Fruit fly (Drosophila melanogaster) whole organism, embryonic: ENCODE results near the gene Cpr65Az.

Source experiments
- ATbp ChIP-seq: fragments of 200-800 bp; sonication (Bioruptor generic); optimal IDR thresholded peaks from 2 replicates; lab custom pipeline; 2017; ENCODE audit warnings: missing biosample characterization, mild to moderate bottlenecking, missing genetic modification characterization, missing genetic modification reagents
- Atf-2 ChIP-seq: fragments of 200-800 bp; sonication (Bioruptor generic); optimal IDR thresholded peaks from 2 replicates; lab custom pipeline; 2016; ENCODE audit warnings: missing biosample characterization, missing genetic modification characterization
- CG10267 ChIP-seq: fragments of 200-800 bp; sonication (Bioruptor generic); optimal IDR thresholded peaks from 2 replicates; lab custom pipeline; 2018; ENCODE audit warnings: missing biosample characterization, mild to moderate bottlenecking, missing genetic modification characterization, moderate library complexity
- CG10543 ChIP-seq: fragments of 200-800 bp; sonication (Bioruptor generic); optimal IDR thresholded peaks from 3 replicates; lab custom pipeline; 2017; ENCODE audit warnings: missing biosample characterization, mild to moderate bottlenecking, missing genetic modification characterization, moderate library complexity
- CG10979 ChIP-seq: fragments of 200-800 bp; sonication (Bioruptor generic); optimal IDR thresholded peaks from 2 replicates; lab custom pipeline; 2018; ENCODE audit warnings: missing biosample characterization, mild to moderate bottlenecking, missing genetic modification characterization, moderate library complexity
- CG11456 ChIP-seq: fragments of 200-800 bp; sonication (Bioruptor generic); IDR thresholded peaks from 3 replicates; pipeline ENCODE4 v1.3.6; 2022; ENCODE audit warnings: missing biosample characterization, missing genetic modification characterization
- CG11695 ChIP-seq: fragments of 200-800 bp; sonication (Bioruptor generic); IDR thresholded peaks from 3 replicates; pipeline ENCODE4 v1.3.6; 2022; ENCODE audit warnings: missing biosample characterization, missing genetic modification characterization
- CG12299 ChIP-seq: fragments of 200-800 bp; sonication (Bioruptor generic); optimal IDR thresholded peaks from 2 replicates; lab custom pipeline; 2018; ENCODE audit warnings: missing biosample characterization, mild to moderate bottlenecking, missing genetic modification characterization
- CG12659 ChIP-seq: fragments of 200-800 bp; sonication (Bioruptor generic); optimal IDR thresholded peaks from 3 replicates; lab custom pipeline; 2017; ENCODE audit warnings: mild to moderate bottlenecking, missing biosample characterization, missing genetic modification reagents, missing genetic modification characterization
- CG12744 ChIP-seq: fragments of 200-800 bp; sonication (Bioruptor generic); optimal IDR thresholded peaks from 2 replicates; lab custom pipeline; 2016; ENCODE audit warnings: missing biosample characterization, missing genetic modification characterization
- CG14050 ChIP-seq: fragments of 200-800 bp; sonication (Bioruptor generic); IDR thresholded peaks from 3 replicates; pipeline ENCODE4 v1.3.6; 2022; ENCODE audit warnings: missing biosample characterization, missing genetic modification characterization
- CG1602 ChIP-seq: fragments of 200-800 bp; sonication (Bioruptor generic); optimal IDR thresholded peaks from 3 replicates; lab custom pipeline; 2016; ENCODE audit warnings: missing biosample characterization, missing genetic modification characterization
- CG17912 ChIP-seq: fragments of 200-800 bp; sonication (Bioruptor generic); optimal IDR thresholded peaks from 2 replicates; lab custom pipeline; 2018; ENCODE audit warnings: missing biosample characterization, mild to moderate bottlenecking, missing genetic modification characterization
- CG2875 ChIP-seq: fragments of 200-800 bp; sonication (Bioruptor generic); optimal IDR thresholded peaks from 2 replicates; lab custom pipeline; 2017; ENCODE audit warnings: missing biosample characterization, mild to moderate bottlenecking, missing genetic modification characterization, missing genetic modification reagents
- CG31441 ChIP-seq: fragments of 200-800 bp; sonication (Bioruptor generic); IDR thresholded peaks from 2 replicates; pipeline ENCODE4 v1.3.6; 2022; ENCODE audit warnings: missing biosample characterization, missing genetic modification characterization
- CG4360 ChIP-seq: fragments of 200-800 bp; sonication (Bioruptor generic); IDR thresholded peaks from 2 replicates; pipeline ENCODE4 v1.3.6; 2022; ENCODE audit warnings: missing biosample characterization, missing genetic modification characterization
- CG4730 ChIP-seq: fragments of 200-800 bp; sonication (Bioruptor generic); IDR thresholded peaks from 2 replicates; pipeline ENCODE4 v1.3.6; 2022; ENCODE audit warnings: missing biosample characterization, missing genetic modification characterization
- CG6791 ChIP-seq: fragments of 200-800 bp; sonication (Bioruptor generic); IDR thresholded peaks from 3 replicates; pipeline ENCODE4 v1.3.6; 2022; ENCODE audit warnings: missing biosample characterization, missing genetic modification characterization; ENCODE audit not compliant: partially characterized antibody
- CG8281 ChIP-seq: fragments of 200-800 bp; sonication (Bioruptor generic); optimal IDR thresholded peaks from 2 replicates; lab custom pipeline; 2018; ENCODE audit warnings: missing biosample characterization, mild to moderate bottlenecking, missing genetic modification characterization, moderate library complexity
- CkIIα-i1 ChIP-seq: fragments of 200-800 bp; sonication (Bioruptor generic); IDR thresholded peaks from 2 replicates; pipeline ENCODE4 v1.3.6; 2022; ENCODE audit warnings: missing biosample characterization, missing genetic modification characterization
- Drgx ChIP-seq: fragments of 200-800 bp; sonication (Bioruptor generic); IDR thresholded peaks from 2 replicates; pipeline ENCODE4 v1.3.6; 2022; ENCODE audit warnings: missing biosample characterization, missing genetic modification characterization
- Elba2 ChIP-seq: fragments of 200-800 bp; sonication (Bioruptor generic); optimal IDR thresholded peaks from 3 replicates; lab custom pipeline; 2016; ENCODE audit warnings: missing biosample characterization, missing genetic modification characterization
- Ets65A ChIP-seq: fragments of 200-800 bp; sonication (Bioruptor generic); peaks from one replicate; lab custom pipeline; 2016; ENCODE audit warnings: missing biosample characterization, missing genetic modification characterization
- Hsf ChIP-seq: fragments of 200-800 bp; sonication (Bioruptor generic); optimal IDR thresholded peaks from 3 replicates; lab custom pipeline; 2016; ENCODE audit warnings: missing biosample characterization, missing genetic modification characterization
- MTF-1 ChIP-seq: fragments of 200-800 bp; sonication (Bioruptor generic); optimal IDR thresholded peaks from 2 replicates; lab custom pipeline; 2018; ENCODE audit warnings: missing biosample characterization, mild to moderate bottlenecking, missing genetic modification characterization, borderline replicate concordance
- NC2β ChIP-seq: fragments of 200-800 bp; sonication (Bioruptor generic); optimal IDR thresholded peaks from 2 replicates; lab custom pipeline; 2016; ENCODE audit warnings: missing biosample characterization, missing genetic modification characterization
- Optix ChIP-seq: fragments of 200-800 bp; sonication (Bioruptor generic); IDR thresholded peaks from 3 replicates; pipeline ENCODE4 v1.3.6; 2022; ENCODE audit warnings: missing biosample characterization, missing genetic modification characterization
- Side ChIP-seq: fragments of 200-800 bp; sonication (Bioruptor generic); optimal IDR thresholded peaks from 2 replicates; lab custom pipeline; 2016; ENCODE audit warnings: missing biosample characterization, missing genetic modification characterization
- Sox100B ChIP-seq: fragments of 200-800 bp; sonication (Bioruptor generic); optimal IDR thresholded peaks from 3 replicates; lab custom pipeline; 2018; ENCODE audit warnings: missing biosample characterization, mild to moderate bottlenecking, missing genetic modification characterization
- Sox102F ChIP-seq: fragments of 200-800 bp; sonication (Bioruptor generic); optimal IDR thresholded peaks from 2 replicates; lab custom pipeline; 2018; ENCODE audit warnings: missing biosample characterization, mild to moderate bottlenecking, missing genetic modification characterization, moderate library complexity
- ab ChIP-seq: fragments of 200-800 bp; sonication (Bioruptor generic); optimal IDR thresholded peaks from 2 replicates; lab custom pipeline; 2016; ENCODE audit warnings: missing biosample characterization, missing genetic modification characterization
- aop ChIP-seq: fragments of 200-800 bp; sonication (Bioruptor generic); IDR thresholded peaks from 2 replicates; pipeline ENCODE4 v1.3.6; 2022; ENCODE audit warnings: missing biosample characterization, missing genetic modification characterization
- ase ChIP-seq: fragments of 200-800 bp; sonication (Bioruptor generic); IDR thresholded peaks from 3 replicates; pipeline ENCODE4 v1.3.6; 2022; ENCODE audit warnings: missing biosample characterization, missing genetic modification characterization
- ci ChIP-seq: fragments of 200-800 bp; sonication (Bioruptor generic); IDR thresholded peaks from 3 replicates; pipeline ENCODE4 v1.3.6; 2022; ENCODE audit warnings: missing biosample characterization, missing genetic modification characterization
- dpn ChIP-seq, 2 experiments: fragments of 200-800 bp; sonication (Bioruptor generic); optimal IDR thresholded peaks; 3 replicates each; lab custom pipeline; 2016; ENCODE audit warnings: missing biosample characterization in 2 of 2, missing genetic modification characterization in 2 of 2
- esg ChIP-seq: fragments of 200-800 bp; sonication (Bioruptor generic); conservative IDR thresholded peaks from 2 replicates; pipeline ENCODE4 v1.3.6; 2022; ENCODE audit warnings: missing biosample characterization, missing genetic modification characterization
- ham ChIP-seq: fragments of 200-800 bp; sonication (Bioruptor generic); IDR thresholded peaks from 2 replicates; pipeline ENCODE4 v1.3.6; 2022; ENCODE audit warnings: missing biosample characterization, missing genetic modification characterization
- mirr ChIP-seq: fragments of 200-800 bp; sonication (Bioruptor generic); optimal IDR thresholded peaks from 3 replicates; lab custom pipeline; 2018; ENCODE audit warnings: missing biosample characterization, mild to moderate bottlenecking, missing genetic modification characterization
- odd ChIP-seq: fragments of 200-800 bp; sonication (Bioruptor generic); optimal IDR thresholded peaks from 2 replicates; lab custom pipeline; 2017; ENCODE audit warnings: missing biosample characterization, mild to moderate bottlenecking, missing genetic modification characterization
- otp ChIP-seq: fragments of 200-800 bp; sonication (Bioruptor generic); IDR thresholded peaks from 3 replicates; pipeline ENCODE4, ENCODE4 v1.3.6; 2022; ENCODE audit warnings: missing biosample characterization, missing genetic modification characterization
- pfk ChIP-seq: fragments of 200-800 bp; sonication (Bioruptor generic); optimal IDR thresholded peaks from 2 replicates; lab custom pipeline; 2018; ENCODE audit warnings: missing biosample characterization, mild to moderate bottlenecking, missing genetic modification characterization, moderate library complexity
- ranshi ChIP-seq: fragments of 200-800 bp; sonication (Bioruptor generic); IDR thresholded peaks from 2 replicates; pipeline ENCODE4 v1.3.6; 2022; ENCODE audit warnings: missing biosample characterization, missing genetic modification characterization
- rib ChIP-seq: fragments of 200-800 bp; sonication (Bioruptor generic); IDR thresholded peaks from 2 replicates; pipeline ENCODE4 v1.3.6; 2022; ENCODE audit warnings: missing biosample characterization, missing genetic modification characterization
- ro ChIP-seq: fragments of 200-800 bp; sonication (Bioruptor generic); IDR thresholded peaks from 2 replicates; pipeline ENCODE4 v1.3.6; 2022; ENCODE audit warnings: missing biosample characterization, missing genetic modification characterization
- run ChIP-seq: fragments of 200-800 bp; sonication (Bioruptor generic); optimal IDR thresholded peaks from 3 replicates; lab custom pipeline; 2018; ENCODE audit warnings: missing biosample characterization, mild to moderate bottlenecking, missing genetic modification characterization
- seq ChIP-seq: fragments of 200-800 bp; sonication (Bioruptor generic); IDR thresholded peaks from 2 replicates; pipeline ENCODE4 v1.3.6; 2022; ENCODE audit warnings: missing biosample characterization, missing genetic modification characterization
- stwl ChIP-seq: fragments of 200-800 bp; sonication (Bioruptor generic); optimal IDR thresholded peaks from 3 replicates; lab custom pipeline; 2018; ENCODE audit warnings: missing biosample characterization, mild to moderate bottlenecking, missing genetic modification characterization, moderate library complexity
- tio ChIP-seq: fragments of 200-800 bp; sonication (Bioruptor generic); optimal IDR thresholded peaks from 2 replicates; lab custom pipeline; 2017; ENCODE audit warnings: missing biosample characterization, missing genetic modification characterization, inconsistent platforms
- unc-4 ChIP-seq: fragments of 200-800 bp; sonication (Bioruptor generic); IDR thresholded peaks from 2 replicates; pipeline ENCODE4 v1.3.6; 2022; ENCODE audit warnings: missing biosample characterization, missing genetic modification characterization; ENCODE audit not compliant: partially characterized antibody
- vfl ChIP-seq: fragments of 200-800 bp; sonication (Bioruptor generic); optimal IDR thresholded peaks from 2 replicates; lab custom pipeline; 2016; ENCODE audit warnings: missing biosample characterization, missing genetic modification characterization

Gene Cpr65Az

dm6 chr3L:6124616-6125408 is 35.8 kb upstream of the Cpr65Az start (continued):
- TF ChIP-seq Sox102F (GFP tag; lab: Kevin White, UChicago) (peak; percentile 26), CkIIα-i1 (no peak; the same call in 1 of the 2 replicates), CG8281 (tag; lab: Kevin White, UChicago) (peak; percentile 40), CG6791 (GFP tag; lab: Robert Waterston, UW) (no peak), CG11695 (GFP tag; lab: Robert Waterston, UW) (peak; percentile 81), Atf-2 (GFP tag; lab: Kevin White, UChicago) (no peak), dpn (GFP tag; optimal IDR thresholded peaks at IDR 0.05; lab: Kevin White, UChicago) (peak; percentile 38 to 91), Hsf (GFP tag; lab: Kevin White, UChicago) (peak; percentile 53), Elba2 (GFP tag; lab: Kevin White, UChicago) (peak; percentile 52), aop (no peak), CG12299 (tag; lab: Kevin White, UChicago) (peak; percentile 16), rib (no peak), CG10543 (GFP tag; lab: Kevin White, UChicago) (peak; percentile 59), ranshi (GFP tag; lab: Robert Waterston, UW) (peak; percentile 76; the same call in 1 of the 2 replicates), pfk (GFP tag; lab: Kevin White, UChicago) (peak; percentile 60), tio (GFP tag; lab: Kevin White, UChicago) (peak; percentile 50), ham (no peak), vfl (no peak), CG14050 (GFP tag; lab: Robert Waterston, UW) (peak; percentile 79), CG11456 (GFP tag; lab: Robert Waterston, UW) (peak; percentile 91; the same call in 2 of the 3 replicates), ATbp (peak; percentile 81), ci (GFP tag; lab: Robert Waterston, UW) (peak; percentile 98), stwl (tag; lab: Kevin White, UChicago) (peak; percentile 73), unc-4 (no peak), CG12744 (no peak), Sox100B (peak; percentile 75), otp (GFP tag; lab: Robert Waterston, UW) (peak; percentile 92), run (tag; lab: Kevin White, UChicago) (no peak), MTF-1 (peak; percentile 94), Drgx (GFP tag; lab: Robert Waterston, UW) (no peak), CG17912 (GFP tag; lab: Kevin White, UChicago) (peak; percentile 90), NC2β (GFP tag; lab: Kevin White, UChicago) (peak; percentile 50), esg (peak; percentile 25), CG4730 (GFP tag; lab: Robert Waterston, UW) (peak; percentile 19; the same call in 1 of the 2 replicates), CG10267 (tag; lab: Kevin White, UChicago) (peak; percentile 70), Ets65A (peak; percentile 100), odd (peak; percentile 75), CG10979 (tag; lab: Kevin White, UChicago) (peak; percentile 70), ase (GFP tag; lab: Robert Waterston, UW) (peak; percentile 79), CG2875 (GFP tag; lab: Kevin White, UChicago) (peak; percentile 84), CG31441 (peak; percentile 80), CG1602 (GFP tag; lab: Kevin White, UChicago) (no peak), CG12659 (peak; percentile 39), Side (GFP tag; lab: Kevin White, UChicago) (peak; percentile 92), ro (no peak), seq (GFP tag; lab: Robert Waterston, UW) (peak; percentile 79), CG4360 (GFP tag; lab: Robert Waterston, UW) (peak; percentile 53), Optix (GFP tag; lab: Robert Waterston, UW) (no peak), mirr (GFP tag; lab: Kevin White, UChicago) (peak; percentile 84), ab (GFP tag; lab: Kevin White, UChicago) (no peak)
